Fruit fly (Drosophila melanogaster) whole organism, embryonic: Measurements from ENCODE around the gene CG17105.

Source experiments
- Ada2b ChIP-seq: fragments of 200-800 bp; sonication (Bioruptor generic); IDR thresholded peaks from 2 replicates; pipeline ENCODE4 v1.3.6; 2022; ENCODE audit warnings: missing biosample characterization, missing genetic modification characterization
- Atf-2 ChIP-seq: fragments of 200-800 bp; sonication (Bioruptor generic); optimal IDR thresholded peaks from 2 replicates; lab custom pipeline; 2016; ENCODE audit warnings: missing biosample characterization, missing genetic modification characterization
- Atf6 ChIP-seq: fragments of 200-800 bp; sonication (Bioruptor generic); IDR thresholded peaks from 2 replicates; pipeline ENCODE4 v1.3.6; 2022; ENCODE audit warnings: missing biosample characterization, missing genetic modification characterization
- CG10366 ChIP-seq: fragments of 200-800 bp; sonication (Bioruptor generic); IDR thresholded peaks from 2 replicates; pipeline ENCODE4 v1.3.6; 2022; ENCODE audit warnings: missing biosample characterization, missing genetic modification characterization
- CG11504 ChIP-seq: fragments of 200-800 bp; sonication (Bioruptor generic); optimal IDR thresholded peaks from 3 replicates; lab custom pipeline; 2019; ENCODE audit warnings: missing biosample characterization, mild to moderate bottlenecking, missing genetic modification characterization, moderate library complexity
- CG12219 ChIP-seq: fragments of 200-800 bp; sonication (Bioruptor generic); optimal IDR thresholded peaks from 3 replicates; lab custom pipeline; 2018; ENCODE audit warnings: missing biosample characterization, mild to moderate bottlenecking, missing genetic modification characterization
- CG13424 ChIP-seq: fragments of 200-800 bp; sonication (Bioruptor generic); optimal IDR thresholded peaks from 2 replicates; lab custom pipeline; 2019; ENCODE audit warnings: missing biosample characterization, mild to moderate bottlenecking, missing genetic modification characterization, moderate library complexity
- CG15696 ChIP-seq: fragments of 200-800 bp; sonication (Bioruptor generic); optimal IDR thresholded peaks from 2 replicates; lab custom pipeline; 2019; ENCODE audit warnings: missing biosample characterization, mild to moderate bottlenecking, missing genetic modification characterization, moderate library complexity
- CG16779 ChIP-seq: fragments of 200-800 bp; sonication (Bioruptor generic); IDR thresholded peaks from 2 replicates; pipeline ENCODE4 v1.3.6; 2022; ENCODE audit warnings: missing biosample characterization, missing genetic modification characterization
- CG17359 ChIP-seq: fragments of 200-800 bp; sonication (Bioruptor generic); optimal IDR thresholded peaks from 3 replicates; lab custom pipeline; 2018; ENCODE audit warnings: missing biosample characterization, mild to moderate bottlenecking, missing genetic modification characterization, moderate library complexity
- CG18262 ChIP-seq: fragments of 200-800 bp; optimal IDR thresholded peaks from 3 replicates; lab custom pipeline; 2019; ENCODE audit warnings: missing biosample characterization, mild to moderate bottlenecking, missing genetic modification characterization, moderate library complexity
- CG2199 ChIP-seq: fragments of 200-800 bp; sonication (Bioruptor generic); IDR thresholded peaks from 3 replicates; pipeline ENCODE4 v1.3.6; 2022; ENCODE audit warnings: missing biosample characterization, missing genetic modification characterization
- CG33213 ChIP-seq: fragments of 200-800 bp; sonication (Bioruptor generic); optimal IDR thresholded peaks from 3 replicates; lab custom pipeline; 2016; ENCODE audit warnings: missing biosample characterization, missing genetic modification characterization
- CG3407 ChIP-seq: fragments of 200-800 bp; sonication (Bioruptor generic); optimal IDR thresholded peaks from 2 replicates; lab custom pipeline; 2018; ENCODE audit warnings: missing biosample characterization, mild to moderate bottlenecking, missing genetic modification characterization
- CG34224 ChIP-seq: fragments of 200-800 bp; sonication (Bioruptor generic); IDR thresholded peaks from 3 replicates; pipeline ENCODE4 v1.3.6; 2022; ENCODE audit warnings: missing biosample characterization, missing genetic modification characterization; ENCODE audit not compliant: partially characterized antibody
- CG6683 ChIP-seq: fragments of 200-800 bp; sonication (Bioruptor generic); optimal IDR thresholded peaks from 2 replicates; lab custom pipeline; 2017; ENCODE audit warnings: missing biosample characterization, mild to moderate bottlenecking, missing genetic modification characterization, missing genetic modification reagents
- CG6791 ChIP-seq: fragments of 200-800 bp; sonication (Bioruptor generic); IDR thresholded peaks from 3 replicates; pipeline ENCODE4 v1.3.6; 2022; ENCODE audit warnings: missing biosample characterization, missing genetic modification characterization; ENCODE audit not compliant: partially characterized antibody
- CG6813 ChIP-seq: fragments of 200-800 bp; sonication (Bioruptor generic); optimal IDR thresholded peaks from 2 replicates; lab custom pipeline; 2017; ENCODE audit warnings: missing biosample characterization, missing genetic modification characterization, mild to moderate bottlenecking, moderate library complexity, missing genetic modification reagents
- CG7372 ChIP-seq: fragments of 200-800 bp; sonication (Bioruptor generic); IDR thresholded peaks from 2 replicates; pipeline ENCODE4 v1.3.6; 2022; ENCODE audit warnings: missing biosample characterization, missing genetic modification characterization
- CG8281 ChIP-seq: fragments of 200-800 bp; sonication (Bioruptor generic); optimal IDR thresholded peaks from 2 replicates; lab custom pipeline; 2018; ENCODE audit warnings: missing biosample characterization, mild to moderate bottlenecking, missing genetic modification characterization, moderate library complexity
- CHES-1-like ChIP-seq: fragments of 200-800 bp; sonication (Bioruptor generic); optimal IDR thresholded peaks from 2 replicates; lab custom pipeline; 2016; ENCODE audit warnings: missing biosample characterization, missing genetic modification characterization
- Chrac-16 ChIP-seq: fragments of 200-800 bp; sonication (Bioruptor generic); optimal IDR thresholded peaks from 3 replicates; lab custom pipeline; 2016; ENCODE audit warnings: missing biosample characterization, missing genetic modification characterization
- Dek ChIP-seq: fragments of 200-800 bp; sonication (Bioruptor generic); optimal IDR thresholded peaks from 3 replicates; lab custom pipeline; 2019; ENCODE audit warnings: missing biosample characterization, mild to moderate bottlenecking, missing genetic modification characterization, moderate library complexity
- Fer2 ChIP-seq: fragments of 200-800 bp; sonication (Bioruptor generic); optimal IDR thresholded peaks from 2 replicates; lab custom pipeline; 2018; ENCODE audit warnings: missing biosample characterization, mild to moderate bottlenecking, missing genetic modification characterization, moderate library complexity
- Gug ChIP-seq: fragments of 200-800 bp; sonication (Bioruptor generic); IDR thresholded peaks from 4 replicates; pipeline ENCODE4 v1.3.6; 2022; ENCODE audit warnings: missing biosample characterization, missing genetic modification characterization
- H2.0 ChIP-seq: fragments of 200-800 bp; sonication (Bioruptor generic); IDR thresholded peaks from 2 replicates; pipeline ENCODE4 v1.3.6; 2022; ENCODE audit warnings: missing biosample characterization, missing genetic modification characterization
- Kr ChIP-seq: fragments of 200-800 bp; sonication (Bioruptor generic); optimal IDR thresholded peaks from 2 replicates; lab custom pipeline; 2017; ENCODE audit warnings: missing biosample characterization, mild to moderate bottlenecking, missing genetic modification characterization
- MESR4 ChIP-seq: fragments of 200-800 bp; sonication (Bioruptor generic); optimal IDR thresholded peaks from 2 replicates; lab custom pipeline; 2018; ENCODE audit warnings: missing biosample characterization, mild to moderate bottlenecking, missing genetic modification characterization, moderate library complexity
- Mad ChIP-seq: fragments of 200-800 bp; sonication (Bioruptor generic); optimal IDR thresholded peaks from 2 replicates; lab custom pipeline; 2016; ENCODE audit warnings: missing biosample characterization, missing genetic modification characterization
- Mrtf ChIP-seq: fragments of 200-800 bp; sonication (Bioruptor generic); IDR thresholded peaks from 3 replicates; pipeline ENCODE4 v1.3.6; 2022; ENCODE audit warnings: missing biosample characterization, missing genetic modification characterization
- Oli ChIP-seq: fragments of 200-800 bp; sonication (Bioruptor generic); optimal IDR thresholded peaks from 2 replicates; lab custom pipeline; 2018; ENCODE audit warnings: missing biosample characterization, mild to moderate bottlenecking, missing genetic modification characterization, moderate library complexity
- PHDP ChIP-seq: fragments of 200-800 bp; sonication (Bioruptor generic); optimal IDR thresholded peaks from 3 replicates; lab custom pipeline; 2018; ENCODE audit warnings: missing biosample characterization, mild to moderate bottlenecking, missing genetic modification characterization, moderate library complexity
- amos ChIP-seq: fragments of 200-800 bp; sonication (Bioruptor generic); IDR thresholded peaks from 2 replicates; pipeline ENCODE4 v1.3.6; 2022; ENCODE audit warnings: missing biosample characterization, missing genetic modification characterization; ENCODE audit not compliant: partially characterized antibody
- aop ChIP-seq: fragments of 200-800 bp; sonication (Bioruptor generic); IDR thresholded peaks from 2 replicates; pipeline ENCODE4 v1.3.6; 2022; ENCODE audit warnings: missing biosample characterization, missing genetic modification characterization
- ap ChIP-seq: fragments of 200-800 bp; sonication (Bioruptor generic); IDR thresholded peaks from 2 replicates; pipeline ENCODE4 v1.3.6; 2022; ENCODE audit warnings: missing biosample characterization, missing genetic modification characterization
- chif ChIP-seq, 2 experiments: fragments of 200-800 bp; sonication (Bioruptor generic); optimal IDR thresholded peaks; 3 replicates each; lab custom pipeline; 2016; ENCODE audit warnings: missing biosample characterization in 2 of 2, missing genetic modification characterization in 2 of 2
- fd96Cb ChIP-seq: fragments of 200-800 bp; sonication (Bioruptor generic); optimal IDR thresholded peaks from 2 replicates; lab custom pipeline; 2018; ENCODE audit warnings: missing biosample characterization, mild to moderate bottlenecking, missing genetic modification characterization, moderate library complexity
- fu2 ChIP-seq: fragments of 200-800 bp; sonication (Bioruptor generic); optimal IDR thresholded peaks from 2 replicates; lab custom pipeline; 2016; ENCODE audit warnings: missing biosample characterization, missing genetic modification characterization
- her ChIP-seq: fragments of 200-800 bp; sonication (Bioruptor generic); optimal IDR thresholded peaks from 2 replicates; lab custom pipeline; 2016; ENCODE audit warnings: missing biosample characterization, missing genetic modification characterization
- jing ChIP-seq: fragments of 200-800 bp; sonication (Bioruptor generic); optimal IDR thresholded peaks from 2 replicates; lab custom pipeline; 2018; ENCODE audit warnings: missing biosample characterization, mild to moderate bottlenecking, missing genetic modification characterization
- kah ChIP-seq: fragments of 200-800 bp; sonication (Bioruptor generic); optimal IDR thresholded peaks from 2 replicates; lab custom pipeline; 2018; ENCODE audit warnings: missing biosample characterization, mild to moderate bottlenecking, missing genetic modification characterization
- lilli ChIP-seq: fragments of 200-800 bp; sonication (Bioruptor generic); optimal IDR thresholded peaks from 3 replicates; lab custom pipeline; 2016; ENCODE audit warnings: missing biosample characterization, missing genetic modification characterization
- nom ChIP-seq: fragments of 200-800 bp; sonication (Bioruptor generic); optimal IDR thresholded peaks from 2 replicates; lab custom pipeline; 2017; ENCODE audit warnings: missing biosample characterization, missing genetic modification characterization, mild to moderate bottlenecking, moderate library complexity, missing genetic modification reagents
- otp ChIP-seq: fragments of 200-800 bp; sonication (Bioruptor generic); IDR thresholded peaks from 3 replicates; pipeline ENCODE4, ENCODE4 v1.3.6; 2022; ENCODE audit warnings: missing biosample characterization, missing genetic modification characterization
- pnt ChIP-seq: fragments of 200-800 bp; sonication (Bioruptor generic); optimal IDR thresholded peaks from 3 replicates; lab custom pipeline; 2016; ENCODE audit warnings: missing biosample characterization, missing genetic modification characterization
- prd ChIP-seq, 3 experiments: fragments of >200 bp in 2 of 3; fragments of 200-800 bp in 1 of 3; sonication (Bioruptor generic) in 1 of 3; optimal IDR thresholded peaks in 2 of 3; IDR thresholded peaks in 1 of 3; 2 replicates in 2 of 3; 3 replicates in 1 of 3; pipeline versions ENCODE4 v1.3.6 to Lab custom; 2017 to 2022; ENCODE audit warnings: missing biosample characterization in 1 of 3, missing genetic modification characterization in 1 of 3
- rib ChIP-seq: fragments of 200-800 bp; sonication (Bioruptor generic); IDR thresholded peaks from 2 replicates; pipeline ENCODE4 v1.3.6; 2022; ENCODE audit warnings: missing biosample characterization, missing genetic modification characterization
- slbo ChIP-seq: fragments of 200-800 bp; sonication (Bioruptor generic); IDR thresholded peaks from 2 replicates; pipeline ENCODE4 v1.3.6; 2022; ENCODE audit warnings: missing biosample characterization, missing genetic modification characterization
- yki ChIP-seq: fragments of >200 bp; optimal IDR thresholded peaks from 3 replicates; lab custom pipeline; 2018

CG17105 gene

DNA sequence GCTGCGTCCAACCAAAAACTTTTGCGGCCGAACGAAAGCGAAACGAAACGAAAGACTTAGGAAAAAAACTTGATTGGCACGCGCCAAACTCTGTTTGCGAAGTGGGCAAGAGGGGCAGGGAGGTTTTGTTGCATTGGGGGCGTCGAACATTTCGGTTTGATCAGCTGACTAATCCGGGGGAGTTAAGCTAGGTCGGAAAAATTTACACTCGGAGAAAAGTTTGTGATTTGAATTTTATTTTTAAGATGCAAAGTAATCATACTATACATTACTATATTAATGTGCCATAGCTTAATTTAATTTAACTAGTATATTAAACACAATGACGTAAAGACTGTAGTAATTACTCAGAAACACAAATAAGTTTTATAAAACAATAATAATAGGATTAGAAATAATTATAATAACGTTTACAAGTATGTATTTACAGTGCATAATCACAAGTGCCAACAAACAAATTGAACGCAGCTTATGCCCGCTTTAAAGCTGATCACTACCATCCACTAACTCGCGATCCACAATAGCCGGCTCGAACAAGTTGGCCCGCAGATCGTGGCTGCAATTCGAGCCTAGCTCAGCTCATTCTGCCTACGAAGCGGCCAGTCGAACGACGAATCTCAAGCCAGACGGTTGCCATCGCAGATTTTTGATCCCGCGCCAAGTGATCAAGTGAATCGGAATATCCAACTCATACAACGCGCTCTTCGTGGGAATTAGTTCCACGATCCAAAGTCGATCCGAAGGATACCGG is 19.2 kb upstream of the CG17105 start, which contains the start of gene CG31871 (continued):
- TF ChIP-seq Kr (no peak), lilli (no peak), CG2199 (GFP tag; lab: Robert Waterston, UW) (no peak), CG10366 (GFP tag; lab: Robert Waterston, UW) (peak; percentile 48), Fer2 (tag; lab: Kevin White, UChicago) (peak; percentile 23), pnt (GFP tag; lab: Kevin White, UChicago) (no peak), Dek (tag; lab: Kevin White, UChicago) (peak; percentile 62), CHES-1-like (no peak), PHDP (tag; lab: Kevin White, UChicago) (peak; percentile 80), aop (GFP tag; lab: Robert Waterston, UW) (no peak), CG17359 (tag; lab: Kevin White, UChicago) (peak; percentile 81), Chrac-16 (GFP tag; lab: Kevin White, UChicago) (peak; percentile 36), Gug (GFP tag; lab: Robert Waterston, UW) (no peak), CG18262 (peak; percentile 86), CG16779 (GFP tag; lab: Robert Waterston, UW) (no peak), slbo (peak; percentile 64), CG33213 (GFP tag; lab: Kevin White, UChicago) (no peak), CG8281 (tag; lab: Kevin White, UChicago) (peak; percentile 55), nom (GFP tag; lab: Kevin White, UChicago) (no peak), Atf-2 (GFP tag; lab: Kevin White, UChicago) (no peak), rib (GFP tag; lab: Robert Waterston, UW) (no peak), Mrtf (GFP tag; lab: Robert Waterston, UW) (peak; percentile 29; the same call in 1 of the 3 replicates), Ada2b (peak; percentile 42), prd (optimal IDR thresholded peaks at IDR 0.05; lab: Kevin White, UChicago) (no peak), prd (GFP tag; IDR thresholded peaks at IDR 0.05; lab: Robert Waterston, UW) (peak; percentile 67), kah (peak; percentile 9), CG34224 (GFP tag; lab: Robert Waterston, UW) (no peak), CG13424 (peak; percentile 86), otp (no peak), CG6791 (GFP tag; lab: Robert Waterston, UW) (no peak), CG7372 (GFP tag; lab: Robert Waterston, UW) (no peak), CG12219 (peak; percentile 40), amos (GFP tag; lab: Robert Waterston, UW) (no peak), Oli (tag; lab: Kevin White, UChicago) (peak; percentile 78), jing (GFP tag; lab: Kevin White, UChicago) (peak; percentile 15), CG6683 (GFP tag; lab: Kevin White, UChicago) (no peak), fd96Cb (tag; lab: Kevin White, UChicago) (peak; percentile 76), chif (GFP tag; optimal IDR thresholded peaks at IDR 0.05; lab: Kevin White, UChicago) (peak in 1 of 2 experiments; percentile 12), CG11504 (tag; lab: Kevin White, UChicago) (peak; percentile 90), Mad (GFP tag; lab: Kevin White, UChicago) (no peak), H2.0 (GFP tag; lab: Robert Waterston, UW) (peak; percentile 62), her (GFP tag; lab: Kevin White, UChicago) (no peak), Atf6 (GFP tag; lab: Robert Waterston, UW) (peak; percentile 69; the same call in 1 of the 2 replicates), CG15696 (peak; percentile 16), fu2 (GFP tag; lab: Kevin White, UChicago) (no peak), CG6813 (peak; percentile 46), MESR4 (no peak), CG3407 (GFP tag; lab: Kevin White, UChicago) (peak; percentile 52), ap (GFP tag; lab: Robert Waterston, UW) (peak; percentile 56), yki (no peak)
